Worm (Caenorhabditis elegans) whole organism, L1 larva: Measurements from ENCODE around the gene mlt-10.

Experiments
- C34B4.2 ChIP-seq: sonication (generic microtip); optimal IDR thresholded peaks from 2 replicates; lab custom pipeline; 2017; ENCODE audit warnings: mild to moderate bottlenecking, missing genetic modification characterization, missing compliant biosample characterization
- lin-35 ChIP-seq, 2 experiments: fragments of 150-350 bp; optimal IDR thresholded peaks; 2 replicates each; lab custom pipeline; 2014; ENCODE audit warnings: missing biosample characterization in 2 of 2, missing genetic modification characterization in 2 of 2, missing genetic modification reagents in 2 of 2
- lsy-2 ChIP-seq, 2 experiments: fragments of 150-350 bp; optimal IDR thresholded peaks; 2 replicates each; lab custom pipeline; 2014; ENCODE audit warnings: missing biosample characterization in 2 of 2, missing genetic modification characterization in 2 of 2
- sup-37 ChIP-seq: fragments of 200-800 bp; sonication (Bioruptor generic); optimal IDR thresholded peaks from 2 replicates; lab custom pipeline; 2018; ENCODE audit warnings: mild to moderate bottlenecking, missing genetic modification characterization, missing compliant biosample characterization

ce11 chrII:578803-579202, 32.3 kb downstream of the mlt-10 start:
- TF ChIP-seq sup-37 (GFP tag; lab: Kevin White, UChicago) (no peak), lin-35 (GFP tag; optimal IDR thresholded peaks at IDR 0.05; lab: Kevin White, UChicago) (no peak), lsy-2 (tag; optimal IDR thresholded peaks at IDR 0.05; lab: Kevin White, UChicago) (no peak), C34B4.2 (no peak)
